Fruit fly (Drosophila melanogaster) whole organism, embryonic: ENCODE results near the gene CG42673.
A peak's percentile ranks its signal among the peaks of the same experiment; 100 is the strongest.

Experiments
- Antp ChIP-seq: fragments of 200-800 bp; sonication (Bioruptor generic); optimal IDR thresholded peaks from 3 replicates; lab custom pipeline; 2016; ENCODE audit warnings: missing biosample characterization, missing genetic modification characterization
- Asciz ChIP-seq: fragments of 200-800 bp; sonication (Bioruptor generic); optimal IDR thresholded peaks from 2 replicates; lab custom pipeline; 2017; ENCODE audit warnings: missing biosample characterization, mild to moderate bottlenecking, missing genetic modification characterization, missing genetic modification reagents
- Atf6 ChIP-seq: fragments of 200-800 bp; sonication (Bioruptor generic); IDR thresholded peaks from 2 replicates; pipeline ENCODE4 v1.3.6; 2022; ENCODE audit warnings: missing biosample characterization, missing genetic modification characterization
- CG10431 ChIP-seq: fragments of 200-800 bp; sonication (Bioruptor generic); optimal IDR thresholded peaks from 3 replicates; lab custom pipeline; 2018; ENCODE audit warnings: missing biosample characterization, mild to moderate bottlenecking, missing genetic modification characterization
- CG13424 ChIP-seq: fragments of 200-800 bp; sonication (Bioruptor generic); optimal IDR thresholded peaks from 2 replicates; lab custom pipeline; 2019; ENCODE audit warnings: missing biosample characterization, mild to moderate bottlenecking, missing genetic modification characterization, moderate library complexity
- CG18262 ChIP-seq: fragments of 200-800 bp; optimal IDR thresholded peaks from 3 replicates; lab custom pipeline; 2019; ENCODE audit warnings: missing biosample characterization, mild to moderate bottlenecking, missing genetic modification characterization, moderate library complexity
- CG1832 ChIP-seq: fragments of 200-800 bp; sonication (Bioruptor generic); optimal IDR thresholded peaks from 2 replicates; lab custom pipeline; 2017; ENCODE audit warnings: missing biosample characterization, mild to moderate bottlenecking, missing genetic modification characterization, inconsistent platforms
- CG32767 ChIP-seq: fragments of 200-800 bp; sonication (Bioruptor generic); IDR thresholded peaks from 2 replicates; pipeline ENCODE4 v1.3.6; 2022; ENCODE audit warnings: missing biosample characterization, missing genetic modification characterization
- CG3847 ChIP-seq: fragments of 200-800 bp; sonication (Bioruptor generic); IDR thresholded peaks from 2 replicates; pipeline ENCODE4 v1.3.6; 2022; ENCODE audit warnings: missing biosample characterization, missing genetic modification characterization
- CG6272 ChIP-seq: fragments of 200-800 bp; sonication (Bioruptor generic); IDR thresholded peaks from 2 replicates; pipeline ENCODE4 v1.3.6; 2022; ENCODE audit warnings: missing biosample characterization, missing genetic modification characterization
- CG6791 ChIP-seq: fragments of 200-800 bp; sonication (Bioruptor generic); IDR thresholded peaks from 3 replicates; pipeline ENCODE4 v1.3.6; 2022; ENCODE audit warnings: missing biosample characterization, missing genetic modification characterization; ENCODE audit not compliant: partially characterized antibody
- CG6813 ChIP-seq: fragments of 200-800 bp; sonication (Bioruptor generic); optimal IDR thresholded peaks from 2 replicates; lab custom pipeline; 2017; ENCODE audit warnings: missing biosample characterization, missing genetic modification characterization, mild to moderate bottlenecking, moderate library complexity, missing genetic modification reagents
- CG6854 ChIP-seq: fragments of 200-800 bp; sonication (Bioruptor generic); optimal IDR thresholded peaks from 3 replicates; lab custom pipeline; 2017; ENCODE audit warnings: missing biosample characterization, mild to moderate bottlenecking, missing genetic modification characterization
- CG7556 ChIP-seq: fragments of 200-800 bp; sonication (Bioruptor generic); optimal IDR thresholded peaks from 2 replicates; lab custom pipeline; 2017; ENCODE audit warnings: missing biosample characterization, mild to moderate bottlenecking, missing genetic modification characterization
- CG8089 ChIP-seq: fragments of 200-800 bp; sonication (Bioruptor generic); optimal IDR thresholded peaks from 3 replicates; lab custom pipeline; 2016; ENCODE audit warnings: missing biosample characterization, missing genetic modification characterization
- CG8359 ChIP-seq: fragments of 200-800 bp; sonication (Bioruptor generic); optimal IDR thresholded peaks from 2 replicates; lab custom pipeline; 2017; ENCODE audit warnings: missing biosample characterization, mild to moderate bottlenecking, missing genetic modification characterization, borderline replicate concordance
- CG8944 ChIP-seq: fragments of 200-800 bp; sonication (Bioruptor generic); optimal IDR thresholded peaks from 3 replicates; lab custom pipeline; 2016; ENCODE audit warnings: missing biosample characterization, missing genetic modification characterization
- CTCF ChIP-seq: fragments of 200-800 bp; sonication (Bioruptor generic); optimal IDR thresholded peaks from 2 replicates; lab custom pipeline; 2017; ENCODE audit warnings: missing biosample characterization, mild to moderate bottlenecking, missing genetic modification characterization, moderate library complexity
- CkIIα-i1 ChIP-seq: fragments of 200-800 bp; sonication (Bioruptor generic); IDR thresholded peaks from 2 replicates; pipeline ENCODE4 v1.3.6; 2022; ENCODE audit warnings: missing biosample characterization, missing genetic modification characterization
- CoRest ChIP-seq: fragments of 200-800 bp; sonication (Bioruptor generic); optimal IDR thresholded peaks from 3 replicates; lab custom pipeline; 2018; ENCODE audit warnings: missing biosample characterization, mild to moderate bottlenecking, missing genetic modification characterization, moderate library complexity
- D19B ChIP-seq: fragments of 200-800 bp; sonication (Bioruptor generic); optimal IDR thresholded peaks from 2 replicates; lab custom pipeline; 2017; ENCODE audit warnings: missing biosample characterization, mild to moderate bottlenecking, missing genetic modification characterization
- Doc3 ChIP-seq: fragments of 200-800 bp; sonication (Bioruptor generic); IDR thresholded peaks from 3 replicates; pipeline ENCODE4 v1.3.6; 2022; ENCODE audit warnings: missing biosample characterization, missing genetic modification characterization; ENCODE audit not compliant: partially characterized antibody
- HHEX ChIP-seq: fragments of 200-800 bp; sonication (Bioruptor generic); optimal IDR thresholded peaks from 3 replicates; lab custom pipeline; 2017; ENCODE audit warnings: missing biosample characterization, mild to moderate bottlenecking, missing genetic modification characterization, missing genetic modification reagents
- Hr51 ChIP-seq, 2 experiments: fragments of 200-800 bp; sonication (Bioruptor generic); optimal IDR thresholded peaks; 2 replicates in 1 of 2; 3 replicates in 1 of 2; lab custom pipeline; 2016 to 2018; ENCODE audit warnings: missing biosample characterization in 2 of 2, missing genetic modification characterization in 2 of 2, mild to moderate bottlenecking in 1 of 2, moderate library complexity in 1 of 2
- Lpt ChIP-seq: fragments of >200 bp; optimal IDR thresholded peaks from 2 replicates; lab custom pipeline; 2018; ENCODE audit warnings: missing biosample characterization, missing genetic modification characterization
- MTF-1 ChIP-seq: fragments of 200-800 bp; sonication (Bioruptor generic); optimal IDR thresholded peaks from 2 replicates; lab custom pipeline; 2018; ENCODE audit warnings: missing biosample characterization, mild to moderate bottlenecking, missing genetic modification characterization, borderline replicate concordance
- NC2α ChIP-seq: fragments of 200-800 bp; sonication (Bioruptor generic); optimal IDR thresholded peaks from 2 replicates; lab custom pipeline; 2016; ENCODE audit warnings: missing biosample characterization, missing genetic modification characterization
- Ptx1 ChIP-seq: fragments of 200-800 bp; sonication (Bioruptor generic); IDR thresholded peaks from 2 replicates; pipeline ENCODE4 v1.3.6; 2022; ENCODE audit warnings: missing biosample characterization, missing genetic modification characterization
- Spps ChIP-seq: fragments of 200-800 bp; sonication (Bioruptor generic); optimal IDR thresholded peaks from 2 replicates; lab custom pipeline; 2018; ENCODE audit warnings: missing biosample characterization, mild to moderate bottlenecking, missing genetic modification characterization
- Xbp1 ChIP-seq: fragments of 200-800 bp; sonication (Bioruptor generic); optimal IDR thresholded peaks from 3 replicates; lab custom pipeline; 2016; ENCODE audit warnings: missing biosample characterization, mild to moderate bottlenecking, missing genetic modification characterization
- disco-r ChIP-seq: fragments of 200-800 bp; sonication (Bioruptor generic); optimal IDR thresholded peaks from 2 replicates; lab custom pipeline; 2016; ENCODE audit warnings: missing biosample characterization, missing genetic modification characterization
- fd102C ChIP-seq: fragments of 200-800 bp; sonication (Bioruptor generic); optimal IDR thresholded peaks from 2 replicates; lab custom pipeline; 2018; ENCODE audit warnings: missing biosample characterization, mild to moderate bottlenecking, missing genetic modification characterization, moderate library complexity
- fru ChIP-seq: fragments of >200 bp; optimal IDR thresholded peaks from 2 replicates; lab custom pipeline; 2017
- grn ChIP-seq: fragments of 200-800 bp; sonication (Bioruptor generic); optimal IDR thresholded peaks from 3 replicates; lab custom pipeline; 2017; ENCODE audit warnings: missing biosample characterization, missing genetic modification characterization
- hbn ChIP-seq: fragments of 200-800 bp; sonication (Bioruptor generic); IDR thresholded peaks from 2 replicates; pipeline ENCODE4 v1.3.6; 2022; ENCODE audit warnings: missing biosample characterization, missing genetic modification characterization; ENCODE audit not compliant: partially characterized antibody
- lbe ChIP-seq: fragments of 200-800 bp; sonication (Bioruptor generic); optimal IDR thresholded peaks from 2 replicates; lab custom pipeline; 2016; ENCODE audit warnings: missing biosample characterization, mild to moderate bottlenecking, missing genetic modification characterization
- lmd ChIP-seq: fragments of 200-800 bp; sonication (Bioruptor generic); IDR thresholded peaks from 2 replicates; pipeline ENCODE4 v1.3.6; 2022; ENCODE audit warnings: missing biosample characterization, missing genetic modification characterization
- maf-S ChIP-seq: fragments of 200-800 bp; sonication (Bioruptor generic); optimal IDR thresholded peaks from 2 replicates; lab custom pipeline; 2016; ENCODE audit warnings: missing biosample characterization, missing genetic modification characterization
- otp ChIP-seq: fragments of 200-800 bp; sonication (Bioruptor generic); IDR thresholded peaks from 3 replicates; pipeline ENCODE4, ENCODE4 v1.3.6; 2022; ENCODE audit warnings: missing biosample characterization, missing genetic modification characterization
- pan ChIP-seq, 4 experiments: fragments of >200 bp in 3 of 4; fragments of 200-800 bp in 1 of 4; sonication (Bioruptor generic) in 1 of 4; optimal IDR thresholded peaks in 3 of 4; IDR thresholded peaks in 1 of 4; 2 replicates each; pipeline versions ENCODE4 v1.3.6 to Lab custom; 2017 to 2022; ENCODE audit warnings: missing biosample characterization in 2 of 4, missing genetic modification characterization in 2 of 4, mixed read lengths in 1 of 4
- pb ChIP-seq: fragments of 200-800 bp; sonication (Bioruptor generic); optimal IDR thresholded peaks from 3 replicates; lab custom pipeline; 2016; ENCODE audit warnings: missing biosample characterization, missing genetic modification characterization
- pfk ChIP-seq: fragments of 200-800 bp; sonication (Bioruptor generic); optimal IDR thresholded peaks from 2 replicates; lab custom pipeline; 2018; ENCODE audit warnings: missing biosample characterization, mild to moderate bottlenecking, missing genetic modification characterization, moderate library complexity
- salm ChIP-seq: fragments of 200-800 bp; sonication (Bioruptor generic); optimal IDR thresholded peaks from 2 replicates; lab custom pipeline; 2018; ENCODE audit warnings: missing biosample characterization, mild to moderate bottlenecking, missing genetic modification characterization
- shn ChIP-seq: fragments of 200-800 bp; sonication (Bioruptor generic); optimal IDR thresholded peaks from 3 replicates; lab custom pipeline; 2016; ENCODE audit warnings: missing biosample characterization, missing genetic modification characterization
- ssp ChIP-seq: fragments of 200-800 bp; sonication (Bioruptor generic); IDR thresholded peaks from 2 replicates; pipeline ENCODE4 v1.3.6; 2022; ENCODE audit warnings: missing biosample characterization, missing genetic modification characterization
- tll ChIP-seq, 2 experiments: fragments of 200-800 bp in 1 of 2; fragments of >200 bp in 1 of 2; sonication (Bioruptor generic) in 1 of 2; optimal IDR thresholded peaks; 2 replicates each; lab custom pipeline; 2017 to 2019; ENCODE audit warnings: missing biosample characterization in 2 of 2, missing genetic modification characterization in 2 of 2, mild to moderate bottlenecking in 1 of 2, moderate library complexity in 1 of 2
- tna ChIP-seq: fragments of 200-800 bp; sonication (Bioruptor generic); IDR thresholded peaks from 2 replicates; pipeline ENCODE4 v1.3.6; 2022; ENCODE audit warnings: missing biosample characterization, missing genetic modification characterization; ENCODE audit not compliant: partially characterized antibody
- trem ChIP-seq: fragments of 200-800 bp; optimal IDR thresholded peaks from 3 replicates; lab custom pipeline; 2019; ENCODE audit warnings: missing biosample characterization, mild to moderate bottlenecking, missing genetic modification characterization, moderate library complexity
- z ChIP-seq: fragments of 200-800 bp; sonication (Bioruptor generic); IDR thresholded peaks from 3 replicates; pipeline ENCODE4 v1.3.6; 2022; ENCODE audit warnings: missing biosample characterization, missing genetic modification characterization
- zen2 ChIP-seq: fragments of 200-800 bp; sonication (Bioruptor generic); IDR thresholded peaks from 3 replicates; pipeline ENCODE4 v1.3.6; 2022; ENCODE audit warnings: missing biosample characterization, missing genetic modification characterization; ENCODE audit not compliant: partially characterized antibody

The CG42673 gene

DNA sequence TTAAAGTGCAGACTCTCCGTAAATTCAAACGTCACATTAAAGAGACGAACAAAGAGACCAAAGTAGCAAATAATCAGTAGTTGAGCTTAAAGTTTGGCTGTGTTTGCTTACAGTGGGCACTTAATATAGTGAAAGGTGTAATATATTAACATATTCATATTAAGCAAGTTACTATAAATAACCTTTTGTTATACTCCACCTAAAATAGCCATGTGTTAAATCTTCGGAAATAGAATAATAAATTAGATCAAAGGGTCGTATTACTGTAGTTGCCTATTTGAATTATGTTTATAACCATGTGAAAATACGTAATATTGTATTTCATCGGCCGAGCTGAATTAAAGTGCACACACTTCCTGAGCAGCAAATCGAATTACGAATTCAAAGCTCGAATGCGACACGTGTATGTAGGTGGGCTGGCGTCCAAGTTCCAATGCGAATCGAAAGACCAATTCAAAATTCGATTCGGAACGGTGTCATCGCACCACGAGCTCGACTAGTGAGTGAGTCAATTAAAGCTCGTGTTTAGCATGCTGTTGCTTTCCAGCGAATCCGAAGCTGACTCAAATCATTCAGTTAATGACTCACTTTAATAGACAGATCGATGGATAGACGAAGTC is 5.3 kb downstream of the CG42673 start (continued):
- TF ChIP-seq pan (optimal IDR thresholded peaks at IDR 0.05; lab: Kevin White, UChicago) (no peak), pan (GFP tag; optimal IDR thresholded peaks at IDR 0.05 in 1 of 2, IDR thresholded peaks at IDR 0.05 in 1 of 2) (peak in 1 of 2 experiments; percentile 59), CG8944 (GFP tag; lab: Kevin White, UChicago) (no peak), CG6854 (GFP tag; lab: Kevin White, UChicago) (no peak), z (no peak), salm (tag; lab: Kevin White, UChicago) (no peak), MTF-1 (GFP tag; lab: Kevin White, UChicago) (no peak), lmd (peak; percentile 43), CkIIα-i1 (GFP tag; lab: Robert Waterston, UW) (no peak), CoRest (tag; lab: Kevin White, UChicago) (peak; percentile 25), CG6813 (no peak), CG32767 (no peak), Asciz (GFP tag; lab: Kevin White, UChicago) (no peak), CG6272 (GFP tag; lab: Robert Waterston, UW) (no peak), shn (GFP tag; lab: Kevin White, UChicago) (no peak), otp (GFP tag; lab: Robert Waterston, UW) (no peak), fd102C (no peak), Doc3 (GFP tag; lab: Robert Waterston, UW) (no peak), disco-r (GFP tag; lab: Kevin White, UChicago) (no peak), tll (GFP tag; optimal IDR thresholded peaks at IDR 0.05; lab: Kevin White, UChicago) (no peak), HHEX (GFP tag; lab: Kevin White, UChicago) (no peak), CTCF (GFP tag; lab: Kevin White, UChicago) (no peak), CG13424 (tag; lab: Kevin White, UChicago) (peak; percentile 31), CG7556 (GFP tag; lab: Kevin White, UChicago) (no peak), CG8089 (no peak), CG8359 (GFP tag; lab: Kevin White, UChicago) (no peak), grn (no peak), Spps (tag; lab: Kevin White, UChicago) (no peak), hbn (GFP tag; lab: Robert Waterston, UW) (no peak), CG1832 (no peak), CG18262 (tag; lab: Kevin White, UChicago) (peak; percentile 3), trem (tag; lab: Kevin White, UChicago) (no peak), ssp (GFP tag; lab: Robert Waterston, UW) (no peak), Ptx1 (peak; percentile 50), zen2 (GFP tag; lab: Robert Waterston, UW) (no peak), tna (GFP tag; lab: Robert Waterston, UW) (no peak), maf-S (GFP tag; lab: Kevin White, UChicago) (no peak), pfk (GFP tag; lab: Kevin White, UChicago) (no peak), Antp (GFP tag; lab: Kevin White, UChicago) (no peak), D19B (no peak), CG3847 (GFP tag; lab: Robert Waterston, UW) (no peak), fru (no peak), Xbp1 (GFP tag; lab: Kevin White, UChicago) (peak; percentile 11), Atf6 (GFP tag; lab: Robert Waterston, UW) (no peak), pb (GFP tag; lab: Kevin White, UChicago) (no peak), CG6791 (GFP tag; lab: Robert Waterston, UW) (no peak), lbe (GFP tag; lab: Kevin White, UChicago) (no peak), CG10431 (no peak), NC2α (GFP tag; lab: Kevin White, UChicago) (no peak), Hr51 (GFP tag; optimal IDR thresholded peaks at IDR 0.05; lab: Kevin White, UChicago) (peak in 1 of 2 experiments; percentile 58), Lpt (GFP tag; lab: Kevin White, UChicago) (no peak)
